Fruit fly (Drosophila melanogaster) whole organism, embryonic: Measurements from ENCODE around the gene pix.

Source experiments
- Antp ChIP-seq: fragments of 200-800 bp; sonication (Bioruptor generic); optimal IDR thresholded peaks from 3 replicates; lab custom pipeline; 2016; ENCODE audit warnings: missing biosample characterization, missing genetic modification characterization
- CG10147 ChIP-seq: fragments of 200-800 bp; sonication (Bioruptor generic); optimal IDR thresholded peaks from 2 replicates; lab custom pipeline; 2019; ENCODE audit warnings: missing biosample characterization, mild to moderate bottlenecking, missing genetic modification characterization, moderate library complexity
- CG10267 ChIP-seq: fragments of 200-800 bp; sonication (Bioruptor generic); optimal IDR thresholded peaks from 2 replicates; lab custom pipeline; 2018; ENCODE audit warnings: missing biosample characterization, mild to moderate bottlenecking, missing genetic modification characterization, moderate library complexity
- CG10431 ChIP-seq: fragments of 200-800 bp; sonication (Bioruptor generic); optimal IDR thresholded peaks from 3 replicates; lab custom pipeline; 2018; ENCODE audit warnings: missing biosample characterization, mild to moderate bottlenecking, missing genetic modification characterization
- CG11695 ChIP-seq: fragments of 200-800 bp; sonication (Bioruptor generic); IDR thresholded peaks from 3 replicates; pipeline ENCODE4 v1.3.6; 2022; ENCODE audit warnings: missing biosample characterization, missing genetic modification characterization
- CG12744 ChIP-seq: fragments of 200-800 bp; sonication (Bioruptor generic); optimal IDR thresholded peaks from 2 replicates; lab custom pipeline; 2016; ENCODE audit warnings: missing biosample characterization, missing genetic modification characterization
- CG13624 ChIP-seq: fragments of 200-800 bp; sonication (Bioruptor generic); optimal IDR thresholded peaks from 2 replicates; lab custom pipeline; 2016; ENCODE audit warnings: missing biosample characterization, missing genetic modification characterization
- CG1529 ChIP-seq: fragments of 200-800 bp; sonication (Bioruptor generic); optimal IDR thresholded peaks from 3 replicates; lab custom pipeline; 2018; ENCODE audit warnings: missing biosample characterization, missing genetic modification characterization
- CG15514 ChIP-seq: fragments of 200-800 bp; sonication (Bioruptor generic); optimal IDR thresholded peaks from 3 replicates; lab custom pipeline; 2017; ENCODE audit warnings: missing biosample characterization, missing genetic modification characterization, mild to moderate bottlenecking, moderate library complexity, missing genetic modification reagents
- CG16779 ChIP-seq: fragments of 200-800 bp; sonication (Bioruptor generic); IDR thresholded peaks from 2 replicates; pipeline ENCODE4 v1.3.6; 2022; ENCODE audit warnings: missing biosample characterization, missing genetic modification characterization
- CG17359 ChIP-seq: fragments of 200-800 bp; sonication (Bioruptor generic); optimal IDR thresholded peaks from 3 replicates; lab custom pipeline; 2018; ENCODE audit warnings: missing biosample characterization, mild to moderate bottlenecking, missing genetic modification characterization, moderate library complexity
- CG17361 ChIP-seq: fragments of 200-800 bp; sonication (Bioruptor generic); IDR thresholded peaks from 3 replicates; pipeline ENCODE4 v1.3.6; 2022; ENCODE audit warnings: missing biosample characterization, missing genetic modification characterization
- CG17612 ChIP-seq: fragments of 200-800 bp; sonication (Bioruptor generic); IDR thresholded peaks from 2 replicates; pipeline ENCODE4 v1.3.6; 2022; ENCODE audit warnings: missing biosample characterization, missing genetic modification characterization
- CG18599 ChIP-seq: fragments of 200-800 bp; sonication (Bioruptor generic); optimal IDR thresholded peaks from 3 replicates; lab custom pipeline; 2017; ENCODE audit warnings: missing biosample characterization, missing genetic modification characterization, mild to moderate bottlenecking, moderate library complexity, missing genetic modification reagents
- CG2116 ChIP-seq: fragments of 200-800 bp; sonication (Bioruptor generic); optimal IDR thresholded peaks from 3 replicates; lab custom pipeline; 2018; ENCODE audit warnings: missing biosample characterization, mild to moderate bottlenecking, missing genetic modification characterization
- CG32532 ChIP-seq: fragments of 200-800 bp; sonication (Bioruptor generic); IDR thresholded peaks from 2 replicates; pipeline ENCODE4 v1.3.6; 2022; ENCODE audit warnings: missing biosample characterization, missing genetic modification characterization
- CG3281 ChIP-seq: fragments of 200-800 bp; sonication (Bioruptor generic); optimal IDR thresholded peaks from 3 replicates; lab custom pipeline; 2017; ENCODE audit warnings: missing biosample characterization, mild to moderate bottlenecking, missing genetic modification characterization
- CG3726 ChIP-seq: fragments of 200-800 bp; sonication (Bioruptor generic); IDR thresholded peaks from 3 replicates; pipeline ENCODE4, ENCODE4 v1.3.6; 2022; ENCODE audit warnings: missing biosample characterization, missing genetic modification characterization
- CG9932 ChIP-seq: fragments of 200-800 bp; sonication (Bioruptor generic); IDR thresholded peaks from 2 replicates; pipeline ENCODE4 v1.3.6; 2022; ENCODE audit warnings: missing biosample characterization, missing genetic modification characterization
- Dad ChIP-seq: fragments of 200-800 bp; sonication (Bioruptor generic); optimal IDR thresholded peaks from 3 replicates; lab custom pipeline; 2016; ENCODE audit warnings: missing biosample characterization, missing genetic modification characterization
- Eip74EF ChIP-seq, 2 experiments: fragments of 200-800 bp in 1 of 2; fragments of >200 bp in 1 of 2; sonication (Bioruptor generic) in 1 of 2; optimal IDR thresholded peaks; 2 replicates each; lab custom pipeline; 2017 to 2019; ENCODE audit warnings: missing biosample characterization in 2 of 2, missing genetic modification characterization in 2 of 2, mild to moderate bottlenecking in 1 of 2, moderate library complexity in 1 of 2
- Mes4 ChIP-seq: fragments of 200-800 bp; sonication (Bioruptor generic); optimal IDR thresholded peaks from 2 replicates; lab custom pipeline; 2016; ENCODE audit warnings: missing biosample characterization, missing genetic modification characterization
- Scr ChIP-seq: fragments of 200-800 bp; sonication (Bioruptor generic); IDR thresholded peaks from 2 replicates; pipeline ENCODE4 v1.3.6; 2022; ENCODE audit warnings: missing biosample characterization, missing genetic modification characterization; ENCODE audit not compliant: partially characterized antibody
- Sin3A ChIP-seq: fragments of >200 bp; optimal IDR thresholded peaks from 2 replicates; lab custom pipeline; 2018
- Six4 ChIP-seq: fragments of 200-800 bp; sonication (Bioruptor generic); optimal IDR thresholded peaks from 2 replicates; lab custom pipeline; 2016; ENCODE audit warnings: missing biosample characterization, missing genetic modification characterization
- Ssrp ChIP-seq: fragments of 200-800 bp; sonication (Bioruptor generic); optimal IDR thresholded peaks from 2 replicates; lab custom pipeline; 2018; ENCODE audit warnings: missing biosample characterization, mild to moderate bottlenecking, missing genetic modification characterization, moderate library complexity
- al ChIP-seq: fragments of 200-800 bp; sonication (Bioruptor generic); IDR thresholded peaks from 2 replicates; pipeline ENCODE4 v1.3.6; 2022; ENCODE audit warnings: missing biosample characterization, missing genetic modification characterization
- amos ChIP-seq: fragments of 200-800 bp; sonication (Bioruptor generic); IDR thresholded peaks from 2 replicates; pipeline ENCODE4 v1.3.6; 2022; ENCODE audit warnings: missing biosample characterization, missing genetic modification characterization; ENCODE audit not compliant: partially characterized antibody
- ap ChIP-seq: fragments of 200-800 bp; sonication (Bioruptor generic); IDR thresholded peaks from 2 replicates; pipeline ENCODE4 v1.3.6; 2022; ENCODE audit warnings: missing biosample characterization, missing genetic modification characterization
- bigmax ChIP-seq: fragments of 200-800 bp; sonication (Bioruptor generic); optimal IDR thresholded peaks from 2 replicates; lab custom pipeline; 2018; ENCODE audit warnings: missing biosample characterization, mild to moderate bottlenecking, missing genetic modification characterization
- br ChIP-seq: fragments of >200 bp; optimal IDR thresholded peaks from 2 replicates; lab custom pipeline; 2017
- cato ChIP-seq: fragments of 200-800 bp; sonication (Bioruptor generic); optimal IDR thresholded peaks from 2 replicates; lab custom pipeline; 2016; ENCODE audit warnings: missing biosample characterization, missing genetic modification characterization, borderline replicate concordance
- ci ChIP-seq: fragments of 200-800 bp; sonication (Bioruptor generic); IDR thresholded peaks from 3 replicates; pipeline ENCODE4 v1.3.6; 2022; ENCODE audit warnings: missing biosample characterization, missing genetic modification characterization
- croc ChIP-seq: fragments of 200-800 bp; sonication (Bioruptor generic); conservative IDR thresholded peaks from 3 replicates; pipeline ENCODE4 v1.3.6; 2022; ENCODE audit warnings: missing biosample characterization, missing genetic modification characterization
- dmrt11E ChIP-seq: fragments of 200-800 bp; sonication (Bioruptor generic); optimal IDR thresholded peaks from 3 replicates; lab custom pipeline; 2018; ENCODE audit warnings: missing biosample characterization, mild to moderate bottlenecking, missing genetic modification characterization, moderate library complexity
- esg ChIP-seq: fragments of 200-800 bp; sonication (Bioruptor generic); conservative IDR thresholded peaks from 2 replicates; pipeline ENCODE4 v1.3.6; 2022; ENCODE audit warnings: missing biosample characterization, missing genetic modification characterization
- fu2 ChIP-seq: fragments of 200-800 bp; sonication (Bioruptor generic); optimal IDR thresholded peaks from 2 replicates; lab custom pipeline; 2016; ENCODE audit warnings: missing biosample characterization, missing genetic modification characterization
- ham ChIP-seq: fragments of 200-800 bp; sonication (Bioruptor generic); IDR thresholded peaks from 2 replicates; pipeline ENCODE4 v1.3.6; 2022; ENCODE audit warnings: missing biosample characterization, missing genetic modification characterization
- kni ChIP-seq: fragments of 200-800 bp; sonication (Bioruptor generic); optimal IDR thresholded peaks from 3 replicates; lab custom pipeline; 2017; ENCODE audit warnings: mild to moderate bottlenecking, missing biosample characterization, missing genetic modification reagents, missing genetic modification characterization
- lbe ChIP-seq: fragments of 200-800 bp; sonication (Bioruptor generic); optimal IDR thresholded peaks from 2 replicates; lab custom pipeline; 2016; ENCODE audit warnings: missing biosample characterization, mild to moderate bottlenecking, missing genetic modification characterization
- maf-S ChIP-seq: fragments of 200-800 bp; sonication (Bioruptor generic); optimal IDR thresholded peaks from 2 replicates; lab custom pipeline; 2016; ENCODE audit warnings: missing biosample characterization, missing genetic modification characterization
- oc ChIP-seq: fragments of 200-800 bp; sonication (Bioruptor generic); optimal IDR thresholded peaks from 2 replicates; lab custom pipeline; 2018; ENCODE audit warnings: missing biosample characterization, mild to moderate bottlenecking, missing genetic modification characterization, moderate library complexity
- peb ChIP-seq: fragments of 200-800 bp; sonication (Bioruptor generic); IDR thresholded peaks from 2 replicates; pipeline ENCODE4 v1.3.6; 2022; ENCODE audit warnings: missing biosample characterization, missing genetic modification characterization
- pfk ChIP-seq: fragments of 200-800 bp; sonication (Bioruptor generic); optimal IDR thresholded peaks from 2 replicates; lab custom pipeline; 2018; ENCODE audit warnings: missing biosample characterization, mild to moderate bottlenecking, missing genetic modification characterization, moderate library complexity
- prd ChIP-seq, 3 experiments: fragments of >200 bp in 2 of 3; fragments of 200-800 bp in 1 of 3; sonication (Bioruptor generic) in 1 of 3; optimal IDR thresholded peaks in 2 of 3; IDR thresholded peaks in 1 of 3; 2 replicates in 2 of 3; 3 replicates in 1 of 3; pipeline versions ENCODE4 v1.3.6 to Lab custom; 2017 to 2022; ENCODE audit warnings: missing biosample characterization in 1 of 3, missing genetic modification characterization in 1 of 3
- sens ChIP-seq: fragments of 200-800 bp; sonication (Bioruptor generic); peaks from one replicate; lab custom pipeline; 2016; ENCODE audit warnings: missing biosample characterization, missing genetic modification characterization
- sisA ChIP-seq: fragments of 200-800 bp; sonication (Bioruptor generic); IDR thresholded peaks from 2 replicates; pipeline ENCODE4 v1.3.6; 2022; ENCODE audit warnings: missing biosample characterization, missing genetic modification characterization
- slou ChIP-seq: fragments of 200-800 bp; sonication (Bioruptor generic); optimal IDR thresholded peaks from 3 replicates; lab custom pipeline; 2016; ENCODE audit warnings: missing biosample characterization, missing genetic modification characterization
- tio ChIP-seq: fragments of 200-800 bp; sonication (Bioruptor generic); optimal IDR thresholded peaks from 2 replicates; lab custom pipeline; 2017; ENCODE audit warnings: missing biosample characterization, missing genetic modification characterization, inconsistent platforms
- vnd ChIP-seq: fragments of 200-800 bp; sonication (Bioruptor generic); IDR thresholded peaks from 3 replicates; pipeline ENCODE4 v1.3.6; 2022; ENCODE audit warnings: missing biosample characterization, missing genetic modification characterization; ENCODE audit not compliant: partially characterized antibody

The pix gene

dm6 chr3L:9020436-9021370, 46.1 kb upstream of the pix start (continued):
- TF ChIP-seq CG10431 (GFP tag; lab: Kevin White, UChicago) (no peak), bigmax (GFP tag; lab: Kevin White, UChicago) (no peak), fu2 (GFP tag; lab: Kevin White, UChicago) (no peak), dmrt11E (tag; lab: Kevin White, UChicago) (peak; percentile 26), tio (GFP tag; lab: Kevin White, UChicago) (no peak), lbe (GFP tag; lab: Kevin White, UChicago) (no peak), CG10147 (GFP tag; lab: Kevin White, UChicago) (no peak), CG12744 (no peak), peb (GFP tag; lab: Robert Waterston, UW) (no peak), amos (GFP tag; lab: Robert Waterston, UW) (no peak), maf-S (GFP tag; lab: Kevin White, UChicago) (no peak), CG18599 (GFP tag; lab: Kevin White, UChicago) (peak; percentile 50), CG17361 (GFP tag; lab: Robert Waterston, UW) (no peak), vnd (GFP tag; lab: Robert Waterston, UW) (no peak), ap (no peak), CG2116 (GFP tag; lab: Kevin White, UChicago) (no peak), CG16779 (GFP tag; lab: Robert Waterston, UW) (no peak), Ssrp (no peak), pfk (GFP tag; lab: Kevin White, UChicago) (no peak), kni (GFP tag; lab: Kevin White, UChicago) (no peak), slou (no peak), oc (tag; lab: Kevin White, UChicago) (no peak), CG1529 (GFP tag; lab: Kevin White, UChicago) (no peak), CG3726 (GFP tag; lab: Robert Waterston, UW) (no peak), CG10267 (tag; lab: Kevin White, UChicago) (no peak), CG11695 (GFP tag; lab: Robert Waterston, UW) (no peak), CG9932 (GFP tag; lab: Robert Waterston, UW) (no peak; the same call in 1 of the 2 replicates), al (no peak), CG32532 (GFP tag; lab: Robert Waterston, UW) (no peak), Dad (no peak), CG17359 (no peak), Eip74EF (GFP tag; optimal IDR thresholded peaks at IDR 0.05; lab: Kevin White, UChicago) (no peak), ci (GFP tag; lab: Robert Waterston, UW) (no peak), esg (GFP tag; lab: Robert Waterston, UW) (no peak), Antp (GFP tag; lab: Kevin White, UChicago) (no peak), CG3281 (no peak), br (lab: Kevin White, UChicago) (no peak), sens (GFP tag; lab: Kevin White, UChicago) (peak; percentile 11), CG15514 (GFP tag; lab: Kevin White, UChicago) (no peak), prd (optimal IDR thresholded peaks at IDR 0.05; lab: Kevin White, UChicago) (no peak), prd (GFP tag; IDR thresholded peaks at IDR 0.05; lab: Robert Waterston, UW) (peak; percentile 81), sisA (GFP tag; lab: Robert Waterston, UW) (no peak), CG17612 (GFP tag; lab: Robert Waterston, UW) (no peak), cato (GFP tag; lab: Kevin White, UChicago) (no peak), Scr (GFP tag; lab: Robert Waterston, UW) (no peak), Sin3A (lab: Kevin White, UChicago) (no peak), Mes4 (no peak), Six4 (GFP tag; lab: Kevin White, UChicago) (no peak), ham (no peak), croc (GFP tag; lab: Robert Waterston, UW) (no peak), CG13624 (GFP tag; lab: Kevin White, UChicago) (no peak)
